Worm (Caenorhabditis elegans): ENCODE data around the gene M57.2.

The M57.2 gene

DNA sequence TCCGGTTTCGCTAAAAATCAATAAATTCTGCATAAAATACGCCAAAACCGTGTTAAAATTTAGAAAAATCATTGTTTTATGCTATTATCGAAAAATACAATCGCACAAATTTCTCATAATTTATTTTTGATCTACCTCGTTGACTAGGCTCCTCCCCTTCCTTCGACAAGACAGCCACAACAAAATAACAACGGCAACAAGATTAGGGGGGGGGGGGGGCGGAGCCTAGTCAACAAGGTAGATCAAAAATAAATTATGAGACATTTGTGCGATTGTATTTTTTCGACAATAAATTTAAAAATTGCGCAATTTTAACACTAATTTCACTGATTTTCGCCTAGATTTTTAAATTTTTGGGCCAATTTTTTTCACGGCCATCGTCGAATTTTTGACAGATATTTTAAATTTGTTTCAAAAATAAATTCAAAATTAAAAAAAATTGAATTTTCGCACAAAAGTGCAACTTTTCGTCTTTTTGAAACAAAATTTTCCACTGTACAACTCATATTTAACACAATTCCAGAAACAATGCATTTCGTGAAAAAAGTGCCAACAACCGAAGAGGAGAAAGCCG lies at the start of gene M57.2:
Gene M57.2 (plus strand): TSS at position 524 of the 574 bp plus-strand sequence.
- no peak for TF ChIP-seq gmeb-2 (tag; optimal IDR thresholded peaks at IDR 0.05)
- TF ChIP-seq ceh-24 (tag; optimal IDR thresholded peaks at IDR 0.05) = no peak
- no peak for TF ChIP-seq pqm-1 (tag; optimal IDR thresholded peaks at IDR 0.05)
- no peak for TF ChIP-seq C08G9.2 (tag; optimal IDR thresholded peaks at IDR 0.05)
- no peak for TF ChIP-seq tbx-2 (tag; optimal IDR thresholded peaks at IDR 0.05)
- TF ChIP-seq C38D4.7 (GFP tag; optimal IDR thresholded peaks at IDR 0.05) = no peak
- TF ChIP-seq syd-9 (tag; optimal IDR thresholded peaks at IDR 0.05) = no peak
- TF ChIP-seq ttx-3 (tag; optimal IDR thresholded peaks at IDR 0.05) = no peak
- TF ChIP-seq nhr-11 (tag; optimal IDR thresholded peaks at IDR 0.05) = no peak
- no peak for TF ChIP-seq mec-3 (tag; optimal IDR thresholded peaks at IDR 0.05; ENCODE audit: borderline replicate concordance)
- TF ChIP-seq ref-2 (tag; optimal IDR thresholded peaks at IDR 0.05) = no peak
- no peak for TF ChIP-seq ceh-18 (tag; optimal IDR thresholded peaks at IDR 0.05)
- no peak for TF ChIP-seq hlh-30 (tag; optimal IDR thresholded peaks at IDR 0.05; ENCODE audit: insufficient read depth)
- TF ChIP-seq ceh-45 (GFP tag; IDR thresholded peaks at IDR 0.05) = no peak
- TF ChIP-seq hlh-13 (GFP tag; optimal IDR thresholded peaks at IDR 0.05) = no peak
- TF ChIP-seq rnt-1 (tag; optimal IDR thresholded peaks at IDR 0.05) = no peak
- TF ChIP-seq che-1 (tag; optimal IDR thresholded peaks at IDR 0.05) = no peak
- no peak for TF ChIP-seq hlh-15 (tag; optimal IDR thresholded peaks at IDR 0.05)
- no peak for TF ChIP-seq ceh-22 (tag; optimal IDR thresholded peaks at IDR 0.05)
- no peak for TF ChIP-seq npax-4 (tag; optimal IDR thresholded peaks at IDR 0.05)

DNA sequence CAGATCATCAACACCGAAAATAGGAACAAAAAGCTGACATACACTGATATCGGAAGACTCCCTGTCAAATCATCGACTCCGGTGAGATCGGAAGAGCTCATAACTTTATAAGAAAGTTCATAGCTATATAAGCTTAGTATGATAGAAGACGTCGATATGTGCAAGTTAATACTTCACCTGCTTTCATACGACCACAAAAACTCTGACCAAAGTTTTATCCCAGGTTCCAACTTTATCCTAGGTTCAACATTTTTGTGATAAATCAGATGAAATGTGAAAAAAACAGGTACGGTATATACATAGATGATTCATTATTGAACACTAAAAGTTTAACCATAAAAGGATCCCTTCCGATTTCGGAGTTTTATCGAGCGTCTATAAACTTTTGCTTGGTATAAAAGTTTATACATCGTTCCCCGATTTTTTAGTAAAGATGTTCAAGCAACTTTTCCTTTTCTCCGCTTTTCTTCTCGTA lies 48.2 kb upstream of the M57.2 start, which contains the start of the genes srz-70 and C09G12.5:
Gene srz-70 (minus strand): TSS at position 101 of the 475 bp plus-strand sequence.
Gene C09G12.5 (plus strand): TSS at position 425 of the 475 bp plus-strand sequence.
- no peak for TF ChIP-seq Y22D7AL.16 (tag; optimal IDR thresholded peaks at IDR 0.05)
- no peak for TF ChIP-seq unc-3 (GFP tag; conservative IDR thresholded peaks at IDR 0.05)
- no peak for TF ChIP-seq unc-3 (tag; optimal IDR thresholded peaks at IDR 0.05)
- TF ChIP-seq syd-9 (tag; optimal IDR thresholded peaks at IDR 0.05) = no peak

DNA sequence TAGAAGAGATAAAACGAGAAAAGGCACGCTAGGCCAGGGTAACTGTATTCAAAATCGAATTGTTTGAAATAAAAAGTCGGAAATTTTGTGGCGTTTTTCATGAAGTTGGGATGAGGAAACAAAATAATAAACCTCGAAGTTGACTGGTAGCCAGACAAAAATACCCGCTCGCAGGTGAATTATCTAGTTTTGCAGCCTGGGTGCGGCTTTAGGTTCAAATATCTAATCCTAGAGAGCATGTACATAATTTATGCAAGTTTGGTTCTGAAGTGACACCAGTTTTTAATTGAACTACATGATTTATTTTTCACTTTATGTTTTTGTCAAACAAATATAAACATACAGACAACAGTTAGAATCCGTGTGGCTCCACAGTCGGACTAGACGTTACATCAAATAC lies 45.4 kb upstream of the M57.2 start, which contains the start of gene srz-37:
Gene srz-37 (minus strand): TSS at position 101 of the 400 bp plus-strand sequence.
- TF ChIP-seq ahr-1 (tag; optimal IDR thresholded peaks at IDR 0.05) (no peak), nhr-11 (tag; optimal IDR thresholded peaks at IDR 0.05) (no peak), tbx-7 (tag; optimal IDR thresholded peaks at IDR 0.05) (no peak)

DNA sequence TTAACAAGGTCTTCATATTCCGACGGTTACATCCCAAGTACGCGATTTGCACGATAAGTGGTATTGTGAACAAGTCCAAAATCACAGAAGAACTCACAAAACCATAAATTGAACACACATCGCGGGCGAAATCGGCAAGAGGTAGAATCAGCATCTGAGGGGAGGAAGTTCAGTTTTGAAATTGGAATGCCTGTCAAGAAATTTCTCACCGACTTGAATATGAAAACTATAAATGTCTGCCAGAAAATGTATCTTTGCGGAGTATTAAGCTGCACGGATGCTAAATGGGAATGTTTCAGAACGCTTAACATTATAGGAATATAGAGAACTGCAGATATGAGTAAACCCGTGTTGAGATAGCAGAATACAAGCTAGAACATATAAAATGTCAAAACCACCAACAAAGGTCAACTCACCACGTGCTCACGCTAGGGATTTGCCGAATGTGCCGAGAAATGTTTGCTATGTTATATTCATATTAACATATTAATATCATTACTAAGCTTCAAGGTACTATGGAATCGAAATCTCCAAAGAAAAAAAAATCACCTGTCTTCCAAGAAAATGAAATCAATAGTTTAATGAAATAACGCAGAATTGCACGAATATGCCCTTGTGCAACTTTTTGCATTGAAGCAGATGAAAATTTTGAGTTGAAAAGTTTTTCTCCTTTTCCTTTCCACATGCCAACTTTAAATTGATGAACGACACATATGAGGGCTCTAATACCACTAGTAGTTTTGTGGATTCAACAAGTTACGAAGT lies 44.8 kb upstream of the M57.2 start, which contains the start of gene srz-82:
Gene srz-82 (plus strand): TSS at position 701 of the 765 bp plus-strand sequence.
- TF ChIP-seq elt-2 (tag; optimal IDR thresholded peaks at IDR 0.05) (no peak), ref-2 (tag; optimal IDR thresholded peaks at IDR 0.05) (no peak), odd-2 (tag; optimal IDR thresholded peaks at IDR 0.05) (no peak), ceh-34 (tag; optimal IDR thresholded peaks at IDR 0.05) (no peak), C08G9.2 (tag; optimal IDR thresholded peaks at IDR 0.05) (no peak), rnt-1 (tag; optimal IDR thresholded peaks at IDR 0.05) (no peak), che-1 (tag; optimal IDR thresholded peaks at IDR 0.05) (no peak), pag-3 (tag; optimal IDR thresholded peaks at IDR 0.05; ENCODE audit: borderline replicate concordance) (no peak), hlh-8 (tag; optimal IDR thresholded peaks at IDR 0.05) (no peak), pha-4 (tag; optimal IDR thresholded peaks at IDR 0.05) (no peak), pat-9 (tag; optimal IDR thresholded peaks at IDR 0.05) (no peak), fax-1 (tag; optimal IDR thresholded peaks at IDR 0.05) (no peak), K02D7.2 (tag; optimal IDR thresholded peaks at IDR 0.05) (no peak), ceh-48 (tag; optimal IDR thresholded peaks at IDR 0.05) (no peak), ceh-14 (tag; optimal IDR thresholded peaks at IDR 0.05) (no peak), zip-5 (tag; optimal IDR thresholded peaks at IDR 0.05) (no peak), madf-2 (tag; optimal IDR thresholded peaks at IDR 0.05) (no peak), hlh-13 (GFP tag; optimal IDR thresholded peaks at IDR 0.05) (no peak)

Data from whole organism, late embryonic.